Worm (Caenorhabditis elegans) whole organism, young adult: ENCODE results near the gene ZK380.2.

Experiments used
- F52B5.7 ChIP-seq: sonication (generic microtip); optimal IDR thresholded peaks from 2 replicates; lab custom pipeline; 2016; ENCODE audit warnings: mild to moderate bottlenecking, missing genetic modification characterization, missing compliant biosample characterization
- chd-7 ChIP-seq: sonication (generic microtip); optimal IDR thresholded peaks from 2 replicates; lab custom pipeline; 2016; ENCODE audit warnings: mild to moderate bottlenecking, missing genetic modification characterization, moderate library complexity, missing compliant biosample characterization
- dpff-1 ChIP-seq: sonication (generic microtip); optimal IDR thresholded peaks from 2 replicates; lab custom pipeline; 2017; ENCODE audit warnings: mild to moderate bottlenecking, missing genetic modification characterization, missing compliant biosample characterization
- pha-4 ChIP-seq: fragments of 150-350 bp; sonication (generic microtip); optimal IDR thresholded peaks from 2 replicates; lab custom pipeline; 2014; ENCODE audit warnings: missing biosample characterization, missing genetic modification reagents, missing genetic modification characterization
- rec-8 ChIP-seq, 2 experiments: sonication (generic microtip); optimal IDR thresholded peaks; 2 replicates each; lab custom pipeline; 2016; ENCODE audit warnings: mild to moderate bottlenecking in 2 of 2, missing genetic modification characterization in 2 of 2, missing genetic modification reagents in 2 of 2, missing genotype in 2 of 2, missing biosample characterization in 1 of 2, missing compliant biosample characterization in 1 of 2, moderate library complexity in 1 of 2
- repo-1 ChIP-seq: sonication (generic microtip); optimal IDR thresholded peaks from 2 replicates; lab custom pipeline; 2017; ENCODE audit warnings: mild to moderate bottlenecking, missing genetic modification characterization, missing compliant biosample characterization
- sptf-2 ChIP-seq: fragments of 200-800 bp; sonication (Bioruptor generic); optimal IDR thresholded peaks from 2 replicates; lab custom pipeline; 2018; ENCODE audit warnings: mild to moderate bottlenecking, missing genetic modification characterization, missing compliant biosample characterization
- unc-130 ChIP-seq: sonication (generic microtip); optimal IDR thresholded peaks from 2 replicates; lab custom pipeline; 2016; ENCODE audit warnings: missing genetic modification reagents, missing genetic modification characterization, missing compliant biosample characterization
- unc-62 ChIP-seq: fragments of 150-350 bp; optimal IDR thresholded peaks from 2 replicates; lab custom pipeline; 2014; ENCODE audit warnings: missing biosample characterization, missing genetic modification reagents, missing genetic modification characterization

DNA sequence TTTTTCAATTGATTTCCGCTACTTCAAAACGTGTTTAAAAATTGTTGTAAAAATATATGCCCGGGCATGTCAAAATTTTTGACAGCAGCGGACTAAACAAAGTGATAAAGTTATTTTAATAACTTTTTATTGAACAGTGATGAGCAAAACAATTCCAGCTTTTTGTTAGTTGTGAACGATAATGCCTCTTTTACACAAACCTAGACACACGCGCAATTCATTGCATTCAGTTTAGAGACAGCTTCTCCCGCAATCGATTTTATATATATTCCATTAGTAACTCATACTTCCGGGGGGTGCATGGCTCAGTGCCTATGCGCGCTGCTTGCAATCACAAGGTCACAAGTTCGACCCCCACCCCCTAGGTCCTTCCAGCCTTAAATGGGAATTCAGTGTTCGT is 22.9 kb downstream of the ZK380.2 start, which contains the start of gene ZK380.6:
- TF ChIP-seq F52B5.7 (no peak), unc-62 (GFP tag; lab: Kevin White, UChicago) (no peak), chd-7 (no peak), repo-1 (tag; lab: Kevin White, UChicago) (no peak), pha-4 (tag; lab: Kevin White, UChicago) (no peak), sptf-2 (GFP tag; lab: Kevin White, UChicago) (no peak), unc-130 (GFP tag; lab: Kevin White, UChicago) (no peak), rec-8 (tag; optimal IDR thresholded peaks at IDR 0.05; lab: Kevin White, UChicago) (no peak), dpff-1 (tag; lab: Kevin White, UChicago) (no peak)
